Worm (Caenorhabditis elegans) whole organism, midembryonic: ENCODE measurements around the gene sand-1.

Experiments
- T22C8.4 ChIP-seq: fragments of 200-800 bp; sonication (Bioruptor generic); IDR thresholded peaks from 2 replicates; pipeline ENCODE4 v1.3.6; 2022; ENCODE audit warnings: missing genetic modification characterization, missing compliant biosample characterization
- cog-1 ChIP-seq: sonication (generic microtip); optimal IDR thresholded peaks from 2 replicates; lab custom pipeline; 2016; ENCODE audit warnings: missing genetic modification characterization, missing compliant biosample characterization
- ztf-29 ChIP-seq: fragments of 200-800 bp; sonication (Bioruptor generic); IDR thresholded peaks from 2 replicates; pipeline ENCODE4 v1.3.6; 2022; ENCODE audit warnings: missing genetic modification reagents, missing genetic modification characterization, missing compliant biosample characterization

DNA sequence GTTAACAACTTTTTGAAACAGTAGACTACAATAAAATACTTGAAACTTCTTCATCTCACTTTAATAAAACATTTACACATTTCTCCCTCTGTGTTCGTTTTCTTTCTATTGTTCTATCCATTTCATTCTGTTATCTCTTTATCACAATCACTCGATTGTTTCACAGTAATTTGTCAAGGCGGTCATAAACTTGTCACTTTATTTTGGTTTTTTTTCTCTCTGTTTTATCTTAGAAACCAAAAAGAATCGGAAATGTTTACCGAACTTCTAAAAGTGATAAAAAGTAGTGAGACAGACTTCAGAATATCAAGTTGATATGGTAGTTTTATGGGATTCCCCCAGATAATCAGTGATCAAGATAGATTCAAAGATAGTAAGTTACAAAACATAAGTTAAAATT, 27.4 kb upstream of the sand-1 start, which contains the start of gene Y4C6B.2:
- no peak for TF ChIP-seq ztf-29 (GFP tag; lab: Robert Waterston, UW)
- no peak for TF ChIP-seq cog-1 (tag; lab: Kevin White, UChicago)
- TF ChIP-seq T22C8.4 (GFP tag; lab: Robert Waterston, UW) = no peak
